Worm (Caenorhabditis elegans) whole organism, dauer: ENCODE data around the gene fkh-2.

ENCODE experiments used
- unc-62 ChIP-seq: sonication (generic microtip); optimal IDR thresholded peaks from 2 replicates; lab custom pipeline; 2017; ENCODE audit warnings: missing biosample characterization, missing genetic modification reagents, missing genetic modification characterization

The fkh-2 gene

DNA sequence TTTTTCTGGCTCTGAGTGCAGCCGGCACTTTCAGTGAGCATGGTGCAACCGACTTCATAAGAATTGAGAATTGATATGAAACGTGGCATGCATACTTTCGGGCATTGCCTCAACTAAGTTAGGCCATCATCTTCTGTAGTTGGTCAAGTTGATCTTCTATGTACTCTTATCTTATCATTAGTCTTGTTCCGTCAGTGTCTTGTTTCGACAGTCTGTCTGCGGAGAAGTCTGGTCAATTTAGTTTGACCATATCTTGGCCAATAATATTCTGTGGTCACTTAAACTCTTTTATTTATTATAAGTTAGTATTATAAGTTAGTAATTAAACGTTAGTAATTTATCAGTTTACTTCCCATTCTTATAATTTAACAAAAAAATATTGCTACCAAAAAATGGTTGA, 14.1 kb upstream of the fkh-2 start:
- no peak for TF ChIP-seq unc-62 (GFP tag; lab: Kevin White, UChicago)

DNA sequence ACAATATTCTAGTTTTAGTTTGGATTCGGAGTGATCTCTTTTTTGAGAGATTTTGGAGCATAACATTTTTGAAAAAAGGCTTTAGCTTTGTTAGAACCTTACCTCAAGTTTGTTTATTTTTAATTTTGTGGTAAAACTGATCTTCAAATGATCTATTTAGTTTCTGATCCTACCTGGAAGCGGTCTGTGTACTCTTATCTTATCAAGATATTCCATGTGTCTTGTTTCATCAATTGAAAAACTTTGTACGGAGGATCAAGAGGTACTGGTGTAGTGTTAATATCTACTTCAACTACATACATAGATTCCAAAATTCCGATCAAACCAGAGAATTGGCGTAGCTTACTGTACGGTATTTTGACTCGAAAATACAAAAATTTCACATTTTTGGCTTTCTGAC, 13.6 kb upstream of the fkh-2 start:
- no peak for TF ChIP-seq unc-62 (GFP tag; lab: Kevin White, UChicago)

DNA sequence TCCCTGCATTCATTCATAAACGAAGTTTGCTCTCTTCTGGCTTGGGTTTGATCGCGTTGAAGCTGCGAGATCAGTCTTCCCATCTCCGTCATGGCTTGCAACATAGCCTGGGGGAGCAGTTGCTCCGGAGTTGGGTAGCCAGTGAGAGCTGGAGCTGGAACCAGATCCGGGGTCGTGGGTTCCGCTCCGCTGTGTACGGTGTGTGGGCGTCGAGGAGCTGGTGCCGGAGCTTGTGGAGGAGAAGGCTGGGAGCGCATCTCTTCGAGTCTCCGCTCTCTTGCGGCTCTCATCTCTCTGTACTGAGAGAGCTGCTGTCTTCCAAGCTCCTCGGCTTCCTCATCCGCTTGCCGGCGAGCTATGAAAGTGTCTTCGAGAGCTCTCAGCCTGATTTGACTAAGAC, 10.3 kb upstream of the fkh-2 start:
- no peak for TF ChIP-seq unc-62 (GFP tag; lab: Kevin White, UChicago)

DNA sequence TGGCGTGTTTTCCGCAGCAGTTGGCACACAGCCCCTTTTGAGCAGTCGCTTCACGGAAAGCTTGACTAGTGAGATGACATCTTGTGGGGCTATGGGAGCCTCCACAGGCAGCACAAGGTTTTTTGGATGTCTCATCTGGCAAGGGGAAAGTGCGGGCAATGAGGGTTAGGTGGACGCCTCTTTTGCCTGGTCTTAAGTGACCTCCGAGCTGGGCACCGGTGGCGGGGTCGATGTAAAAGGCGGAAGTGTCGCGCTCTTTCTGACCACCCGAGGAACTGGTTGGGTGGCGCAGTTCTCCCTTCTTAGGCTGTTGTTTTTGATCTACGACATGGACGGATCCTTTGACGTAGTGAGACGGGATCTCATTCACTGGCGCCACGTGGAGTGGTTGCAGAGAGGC, 9.2 kb upstream of the fkh-2 start:
- no peak for TF ChIP-seq unc-62 (GFP tag; lab: Kevin White, UChicago)

DNA sequence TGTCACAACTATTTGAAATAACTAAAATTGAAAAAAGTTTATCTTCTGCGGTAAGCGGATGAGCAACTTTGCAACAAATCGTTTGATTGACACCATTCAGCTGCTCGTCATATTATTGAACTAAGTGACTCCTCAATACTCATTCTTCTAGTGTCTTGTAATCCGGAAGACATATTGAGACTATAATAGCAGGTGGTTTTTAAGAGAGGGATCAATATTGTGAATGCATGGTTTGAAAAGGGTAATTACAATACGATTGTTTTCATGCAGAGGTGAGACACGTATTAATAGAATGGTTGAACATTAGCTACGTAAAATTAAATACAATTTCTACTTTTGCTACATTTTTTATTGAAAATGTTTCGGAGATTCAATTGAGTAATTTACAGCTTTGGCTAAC, 1.1 kb upstream of the fkh-2 start:
- TF ChIP-seq unc-62 (GFP tag; lab: Kevin White, UChicago) = no peak

DNA sequence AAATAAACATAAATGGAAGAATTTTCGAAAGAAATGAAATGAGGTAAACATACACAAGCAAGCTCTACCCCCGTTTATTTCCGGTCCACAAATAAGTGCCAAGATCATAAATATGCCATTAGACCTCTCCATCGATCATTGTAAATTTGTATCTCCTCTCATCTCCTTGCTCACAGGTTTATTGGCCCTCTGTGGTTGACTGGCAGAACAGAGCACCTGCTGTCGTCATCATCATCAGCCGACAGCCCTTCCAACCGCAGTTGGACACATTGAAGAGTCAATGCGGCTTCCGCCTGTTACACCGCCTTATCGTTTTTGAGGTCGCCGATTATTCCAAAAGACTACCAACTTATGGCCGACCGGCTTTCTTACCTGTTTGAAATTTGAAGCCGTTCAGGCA, 3.5 kb downstream of the fkh-2 start:
- no peak for TF ChIP-seq unc-62 (GFP tag; lab: Kevin White, UChicago)

DNA sequence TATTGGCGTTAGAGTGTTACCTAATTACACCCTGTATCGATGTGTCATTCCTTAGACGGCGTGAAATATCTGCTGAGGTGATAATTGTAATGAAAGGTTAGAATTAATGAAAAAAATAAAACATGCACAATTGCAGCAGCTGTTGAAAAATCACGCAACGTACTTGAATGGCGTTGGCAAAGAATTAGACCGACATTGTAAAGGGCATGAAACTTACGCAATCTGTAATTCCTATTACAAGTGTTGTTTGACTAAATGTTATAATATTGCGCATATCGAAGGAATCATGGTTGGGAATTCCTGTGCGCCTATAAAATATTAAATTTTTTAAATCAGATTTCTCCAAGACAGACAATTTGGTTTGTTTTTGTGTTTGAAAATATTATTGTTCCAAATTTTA, 8.4 kb downstream of the fkh-2 start, which contains the start of gene tag-18:
TSS of gene tag-18 (minus strand) at position 305 of the 400 bp plus-strand sequence.
- no peak for TF ChIP-seq unc-62 (GFP tag; lab: Kevin White, UChicago)

DNA sequence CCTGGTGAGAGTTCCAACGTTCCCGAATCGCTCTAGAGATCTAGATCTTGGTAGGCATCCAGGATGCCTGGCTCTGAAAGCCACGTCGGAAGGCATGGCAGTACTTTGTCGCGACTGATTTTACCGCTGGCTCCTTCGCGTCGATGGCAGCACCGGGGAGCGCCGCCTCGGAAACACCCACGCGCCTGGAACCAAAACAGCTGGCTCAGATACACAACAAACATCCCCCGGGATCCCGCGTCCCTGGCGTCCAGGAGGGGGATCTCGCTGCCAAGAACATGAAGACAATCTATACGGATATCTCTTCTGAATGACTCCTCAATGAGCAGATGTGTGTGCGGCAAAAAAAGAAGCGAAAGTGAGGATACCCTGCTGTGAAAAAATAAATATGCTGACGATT, 8.8 kb downstream of the fkh-2 start:
- TF ChIP-seq unc-62 (GFP tag; lab: Kevin White, UChicago) = no peak

DNA sequence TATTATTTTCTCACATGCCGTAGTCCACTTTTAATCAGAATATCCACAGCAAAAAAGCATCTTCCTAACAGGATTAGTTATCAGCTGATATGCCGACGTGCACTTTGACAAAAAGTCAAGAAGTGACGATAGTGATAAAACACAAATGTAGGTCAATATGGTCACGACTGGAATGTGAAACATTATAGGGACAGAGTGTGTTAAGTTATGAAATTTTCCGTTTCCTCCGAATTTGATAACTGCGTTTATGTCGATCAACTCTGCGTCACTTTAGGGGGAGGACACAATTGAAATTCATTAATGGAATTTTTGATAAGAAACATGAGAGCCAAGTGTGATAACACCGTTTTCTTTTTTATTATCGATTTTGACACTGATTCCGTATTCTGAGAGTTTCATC, 13.2 kb downstream of the fkh-2 start, which contains the start of gene aex-4:
TSS of gene aex-4 (plus strand) at position 312 of the 400 bp plus-strand sequence.
- no peak for TF ChIP-seq unc-62 (GFP tag; lab: Kevin White, UChicago)

DNA sequence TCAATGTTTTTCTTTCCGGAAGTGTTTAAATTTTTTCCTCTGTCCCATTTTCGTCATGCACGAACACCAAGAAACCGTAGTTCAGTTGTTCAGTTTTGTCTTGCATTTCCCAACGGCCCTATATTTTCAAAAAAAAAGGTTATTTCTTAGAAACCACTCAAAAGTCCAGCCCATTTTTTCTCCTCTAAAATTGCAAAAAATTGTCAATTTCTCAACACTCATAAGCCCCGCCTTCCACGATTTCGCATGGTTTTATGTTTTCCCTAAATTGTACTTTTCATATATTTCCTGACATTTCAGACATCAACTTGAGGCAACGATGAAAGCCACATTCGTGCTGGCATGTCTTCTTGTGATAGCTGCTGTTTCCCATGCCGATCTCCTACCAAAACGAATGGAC, 14.8 kb downstream of the fkh-2 start, which contains the start of gene nlp-1:
TSS of gene nlp-1 (plus strand) at position 301 of the 400 bp plus-strand sequence.
- TF ChIP-seq unc-62 (GFP tag; lab: Kevin White, UChicago) = no peak

DNA sequence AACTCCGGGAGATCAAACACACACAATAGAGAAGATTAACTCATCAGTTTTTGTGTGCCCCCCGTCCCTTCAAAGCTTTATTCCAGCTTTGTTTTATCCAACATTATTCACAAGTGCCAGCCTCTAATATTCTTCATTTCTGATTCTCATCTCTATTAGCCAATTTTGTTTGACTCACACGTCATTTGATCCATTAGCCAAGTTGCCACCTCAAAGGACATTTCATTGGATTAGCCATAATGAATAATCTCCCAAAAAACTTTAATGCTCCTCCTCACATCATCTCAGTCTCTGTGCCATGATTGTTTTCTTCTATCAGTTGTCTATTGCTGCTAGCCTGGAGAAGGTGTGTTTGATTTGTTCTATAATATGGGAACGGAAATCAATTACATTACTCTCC, 16.7 kb downstream of the fkh-2 start:
- TF ChIP-seq unc-62 (GFP tag; lab: Kevin White, UChicago) = no peak

DNA sequence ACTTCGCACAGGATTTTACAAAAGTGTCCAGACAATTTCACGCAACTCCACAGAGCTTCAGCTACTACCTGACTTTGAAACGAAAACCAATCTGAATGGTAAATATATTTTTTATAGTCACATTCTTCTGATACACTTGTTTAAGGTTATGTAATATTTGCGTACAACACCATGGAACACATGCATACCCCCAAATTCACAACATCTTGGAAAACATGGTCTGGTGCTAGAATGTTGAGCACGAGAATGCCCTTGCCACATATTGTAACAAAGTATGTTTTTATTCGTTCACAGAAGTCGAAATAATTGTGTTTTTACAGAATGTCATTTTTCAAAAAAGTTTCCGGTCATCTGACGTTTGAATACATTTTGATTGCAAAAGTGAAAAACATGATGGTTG, 26.3 kb downstream of the fkh-2 start:
- TF ChIP-seq unc-62 (GFP tag; lab: Kevin White, UChicago) = no peak

DNA sequence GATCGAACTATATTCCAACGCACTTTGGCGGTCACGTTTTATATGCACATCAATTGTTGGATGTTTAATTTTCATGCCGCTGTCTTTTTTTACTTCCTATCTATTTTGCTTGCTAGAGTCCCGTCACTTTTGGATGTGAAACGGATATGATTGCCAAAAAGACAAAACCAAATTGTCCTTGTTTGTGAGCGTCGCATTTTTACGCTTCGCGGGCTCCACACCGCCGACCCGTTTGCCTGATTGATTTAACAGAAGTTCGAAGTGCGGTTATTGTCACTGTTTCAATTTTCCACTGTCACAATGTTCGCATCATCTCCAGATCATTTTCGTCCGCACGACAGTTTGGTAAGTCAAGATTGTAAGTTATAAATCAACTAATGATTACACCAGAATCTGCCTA, 27.3 kb downstream of the fkh-2 start, which contains the start of gene C01C4.2:
TSS of gene C01C4.2 (plus strand) at position 301 of the 400 bp plus-strand sequence.
- no peak for TF ChIP-seq unc-62 (GFP tag; lab: Kevin White, UChicago)

DNA sequence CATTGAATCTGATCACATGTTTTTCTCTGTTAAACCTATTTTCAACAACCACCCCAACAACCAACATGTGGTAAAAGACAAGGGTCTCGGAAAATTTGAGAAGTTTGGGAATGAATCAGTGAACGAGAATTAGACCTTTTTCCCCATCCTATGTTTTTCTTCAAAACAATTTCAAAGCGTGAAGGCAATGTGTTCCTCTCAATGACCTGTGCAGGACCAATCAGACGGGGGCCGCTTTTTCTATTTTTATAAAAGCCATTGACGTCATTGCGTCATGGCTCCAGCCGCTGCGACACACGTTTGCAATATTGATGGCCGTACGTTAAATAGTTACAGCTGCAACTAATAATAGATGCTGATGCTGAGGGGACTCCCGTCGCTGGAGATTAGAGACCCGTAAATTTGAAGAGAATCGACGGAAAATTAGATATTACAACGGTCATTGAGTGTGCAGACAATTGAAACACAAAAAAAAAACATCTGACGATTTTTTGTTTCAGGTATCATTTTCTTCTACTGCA, 30.5 kb downstream of the fkh-2 start:
- TF ChIP-seq unc-62 (GFP tag; lab: Kevin White, UChicago) = no peak

DNA sequence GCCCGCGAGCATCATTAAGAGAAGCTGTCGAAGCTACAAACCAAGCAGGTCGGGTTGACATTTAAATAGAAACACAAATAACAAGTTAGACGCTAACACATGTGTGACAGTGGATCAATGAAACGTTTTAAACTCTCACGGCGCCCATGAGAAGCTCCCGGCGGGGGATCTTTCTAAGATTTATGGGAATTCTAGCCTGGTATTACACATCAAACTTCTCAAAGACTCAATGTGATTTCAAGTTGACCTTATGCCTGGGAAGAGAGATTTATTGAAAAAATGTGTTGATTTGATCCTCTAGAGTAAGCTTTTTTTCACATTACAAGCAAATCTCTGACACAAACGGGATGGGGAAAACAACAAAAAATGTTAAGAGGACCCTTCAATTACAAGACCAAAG, 32.4 kb downstream of the fkh-2 start:
- TF ChIP-seq unc-62 (GFP tag; lab: Kevin White, UChicago) = no peak

DNA sequence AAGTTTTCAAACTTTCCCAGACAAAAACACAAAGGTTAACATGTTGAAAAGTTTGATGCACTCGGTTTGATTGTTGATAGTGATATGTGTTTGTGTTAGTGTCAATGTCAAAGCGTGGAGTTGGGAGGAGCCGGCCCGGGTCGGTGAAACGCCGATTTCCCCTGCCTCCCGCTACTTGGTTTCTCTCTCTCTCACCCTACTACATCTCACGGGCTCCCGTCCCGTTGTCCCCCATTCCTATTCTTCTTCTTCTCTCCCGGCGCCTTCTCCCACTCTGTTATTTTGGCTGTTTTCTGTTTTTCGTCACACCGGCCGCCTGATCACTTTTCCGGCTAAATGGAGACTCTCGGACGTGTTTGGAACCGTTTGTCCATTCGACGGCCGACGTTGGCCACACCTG, 35.8 kb downstream of the fkh-2 start:
- TF ChIP-seq unc-62 (GFP tag; lab: Kevin White, UChicago) = no peak

DNA sequence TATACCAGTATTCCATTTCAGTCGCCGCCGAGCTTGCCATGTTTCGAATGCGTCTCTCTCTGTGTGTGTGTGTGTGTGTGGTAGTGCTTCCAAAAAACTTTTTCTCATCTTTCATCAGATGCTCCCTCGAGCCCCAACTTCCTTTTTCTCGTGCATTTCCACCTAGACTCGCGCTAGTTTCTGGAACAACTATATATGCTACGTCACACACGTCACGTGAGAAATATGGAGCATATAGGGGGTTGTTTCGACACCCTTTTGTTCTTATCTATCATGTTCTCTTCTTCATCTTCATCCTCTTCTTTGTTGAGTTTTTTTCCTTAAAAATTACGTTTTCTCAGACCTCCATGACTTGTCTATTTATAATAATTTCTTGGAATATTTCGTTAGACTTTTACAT, 36.8 kb downstream of the fkh-2 start:
- TF ChIP-seq unc-62 (GFP tag; lab: Kevin White, UChicago) = no peak

DNA sequence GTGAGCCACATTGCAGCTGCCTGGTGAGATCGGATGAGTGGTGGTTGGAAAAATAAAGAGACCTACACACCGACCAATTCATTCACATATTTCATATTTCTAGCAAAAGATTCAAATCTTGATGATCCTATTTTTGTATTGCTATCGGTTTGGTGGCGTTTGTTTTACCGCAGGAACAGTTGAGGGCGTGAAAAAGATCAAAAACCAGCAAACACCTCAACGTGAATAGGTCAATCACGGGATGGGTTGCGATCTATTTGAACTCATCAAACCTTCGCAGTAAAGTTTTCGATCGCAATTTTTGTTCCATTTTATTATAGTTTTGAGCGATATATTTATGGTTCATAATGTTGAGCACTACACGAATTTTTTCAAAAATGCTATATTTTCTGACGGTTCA, 40.3 kb downstream of the fkh-2 start:
- TF ChIP-seq unc-62 (GFP tag; lab: Kevin White, UChicago) = no peak
